Worm (Caenorhabditis elegans) whole organism, late embryonic: ENCODE measurements around the gene mlt-7.

Experiments
- C38D4.7 ChIP-seq: fragments of 200-800 bp; sonication (Bioruptor generic); optimal IDR thresholded peaks from 2 replicates; lab custom pipeline; 2018; ENCODE audit warnings: mild to moderate bottlenecking, missing genetic modification characterization, moderate library complexity, missing compliant biosample characterization
- Y22D7AL.16 ChIP-seq: sonication (generic microtip); optimal IDR thresholded peaks from 2 replicates; lab custom pipeline; 2016; ENCODE audit warnings: missing genetic modification characterization, missing compliant biosample characterization
- ama-1 ChIP-seq: fragments of 150-350 bp; optimal IDR thresholded peaks from 2 replicates; lab custom pipeline; 2014
- ets-4 ChIP-seq: sonication (generic microtip); optimal IDR thresholded peaks from 2 replicates; lab custom pipeline; 2016; ENCODE audit warnings: missing genetic modification characterization, missing compliant biosample characterization
- fkh-10 ChIP-seq: fragments of 150-350 bp; optimal IDR thresholded peaks from 2 replicates; lab custom pipeline; 2014; ENCODE audit warnings: missing biosample characterization, missing genetic modification reagents, missing genetic modification characterization
- nhr-11 ChIP-seq: fragments of 150-350 bp; optimal IDR thresholded peaks from 2 replicates; lab custom pipeline; 2014; ENCODE audit warnings: missing biosample characterization, missing genetic modification characterization
- pat-9 ChIP-seq: fragments of 200-800 bp; sonication (Bioruptor generic); optimal IDR thresholded peaks from 2 replicates; lab custom pipeline; 2018; ENCODE audit warnings: mild to moderate bottlenecking, missing genetic modification characterization, moderate library complexity, missing compliant biosample characterization
- pha-4 ChIP-seq: fragments of 150-350 bp; optimal IDR thresholded peaks from 2 replicates; lab custom pipeline; 2018; ENCODE audit warnings: missing biosample characterization, missing genetic modification reagents, missing genetic modification characterization
- pqm-1 ChIP-seq: sonication (generic microtip); optimal IDR thresholded peaks from 2 replicates; lab custom pipeline; 2016; ENCODE audit warnings: missing genetic modification characterization, missing compliant biosample characterization
- syd-9 ChIP-seq: sonication (generic microtip); optimal IDR thresholded peaks from 2 replicates; lab custom pipeline; 2016; ENCODE audit warnings: mild to moderate bottlenecking, missing genetic modification characterization, moderate library complexity, missing compliant biosample characterization
- unc-55 ChIP-seq: sonication (generic microtip); optimal IDR thresholded peaks from 2 replicates; lab custom pipeline; 2017; ENCODE audit warnings: missing biosample characterization, missing genetic modification reagents, missing genetic modification characterization

DNA sequence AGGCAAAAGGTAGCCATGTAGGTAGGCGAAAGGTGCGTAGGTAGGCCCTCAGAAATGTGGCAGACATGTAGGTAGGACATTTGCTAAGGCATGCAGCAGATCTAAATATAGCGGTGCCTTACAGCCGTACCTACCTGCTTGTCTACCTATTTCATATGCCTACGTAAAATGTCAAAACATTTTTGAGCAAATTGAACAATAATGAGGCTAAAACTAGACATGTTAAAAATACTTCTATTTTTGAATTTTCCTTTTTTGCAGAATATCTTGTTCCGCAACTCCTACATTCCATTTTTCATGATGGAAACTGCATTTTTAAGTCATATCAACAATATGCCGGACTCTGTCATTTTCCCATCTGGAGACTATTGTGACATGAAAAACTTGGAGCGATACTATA, 41.5 kb downstream of the mlt-7 start:
- TF ChIP-seq Y22D7AL.16 (tag; lab: Kevin White, UChicago) (no peak), fkh-10 (no peak), ets-4 (no peak), syd-9 (no peak), pat-9 (tag; lab: Kevin White, UChicago) (no peak), pqm-1 (no peak), unc-55 (GFP tag; lab: Kevin White, UChicago) (no peak), pha-4 (tag; lab: Kevin White, UChicago) (no peak), C38D4.7 (no peak), nhr-11 (tag; lab: Kevin White, UChicago) (no peak), ama-1 (lab: Kevin White, UChicago) (no peak)
